Worm (Caenorhabditis elegans): ENCODE results near the gene F09F7.5.

The F09F7.5 gene

ce11 chrIII:5546730-5547129, at the start of gene F09F7.5:
Gene F09F7.5, plus strand, starts transcription at chrIII:5546987.
- no peak for TF ChIP-seq F13C5.2 (tag; optimal IDR thresholded peaks at IDR 0.05)

DNA sequence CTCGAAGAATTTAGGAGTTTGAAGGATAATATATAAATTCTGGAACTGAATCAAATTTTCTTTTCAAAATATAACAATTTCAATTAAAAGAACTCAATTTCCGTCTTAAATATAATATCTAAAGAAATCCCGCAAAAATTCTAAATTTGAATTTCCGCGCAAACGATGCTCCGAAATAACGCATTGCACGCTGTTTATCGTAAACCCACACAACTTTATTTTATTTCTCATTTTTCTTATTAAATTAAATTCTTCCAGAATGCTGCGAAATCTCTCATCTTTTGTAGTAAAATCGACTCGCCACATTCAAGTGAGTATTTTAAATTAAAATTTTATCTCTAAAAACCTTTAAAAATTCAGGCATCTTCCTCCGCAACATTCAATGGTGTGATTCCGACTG, 47.8 kb upstream of the F09F7.5 start, which contains the start of gene R02F2.9:
TSS of gene R02F2.9 (plus strand) at position 218 of the 400 bp plus-strand sequence.
- TF ChIP-seq ceh-36 (tag; optimal IDR thresholded peaks at IDR 0.05) (no peak), tbx-11 (GFP tag; IDR thresholded peaks at IDR 0.05) (no peak), F13C5.2 (tag; optimal IDR thresholded peaks at IDR 0.05) (peak; percentile 36), sea-1 (GFP tag; conservative IDR thresholded peaks at IDR 0.05) (no peak)

DNA sequence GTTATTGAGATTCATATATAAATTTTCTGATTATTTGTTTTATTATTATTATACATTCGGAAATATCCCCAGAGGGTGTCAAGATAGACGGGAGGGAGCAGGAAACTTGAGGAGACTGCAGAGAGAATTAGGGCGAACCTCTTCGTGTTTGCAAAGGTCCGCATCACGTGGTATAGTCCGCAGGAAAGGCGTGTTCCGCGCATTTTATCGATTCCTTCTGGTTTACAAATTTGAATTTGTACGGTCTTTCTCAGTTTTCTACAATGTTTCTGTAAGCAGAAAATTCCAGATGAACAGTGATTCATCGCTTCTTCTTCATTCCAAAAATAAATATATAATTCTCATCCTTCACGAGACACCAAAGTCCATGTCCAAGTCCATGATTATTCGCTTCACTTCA, 46.8 kb upstream of the F09F7.5 start:
- no peak for TF ChIP-seq tra-4 (tag; optimal IDR thresholded peaks at IDR 0.05)
- no peak for TF ChIP-seq ceh-36 (tag; optimal IDR thresholded peaks at IDR 0.05)
- TF ChIP-seq flt-1 (GFP tag; IDR thresholded peaks at IDR 0.05), result no peak
- TF ChIP-seq B0310.2 (tag; optimal IDR thresholded peaks at IDR 0.05), result no peak
- no peak for TF ChIP-seq ceh-13 (GFP tag; optimal IDR thresholded peaks at IDR 0.05)
- no peak for TF ChIP-seq tbx-37 (GFP tag; conservative IDR thresholded peaks at IDR 0.05)
- TF ChIP-seq hmg-4 (GFP tag; optimal IDR thresholded peaks at IDR 0.05), result no peak
- no peak for TF ChIP-seq aly-1 (tag; optimal IDR thresholded peaks at IDR 0.05)
- no peak for TF ChIP-seq ets-7 (tag; optimal IDR thresholded peaks at IDR 0.05)
- no peak for TF ChIP-seq pes-1 (GFP tag; IDR thresholded peaks at IDR 0.05)
- TF ChIP-seq hnd-1 (tag; optimal IDR thresholded peaks at IDR 0.05), result no peak
- no peak for TF ChIP-seq F13C5.2 (tag; optimal IDR thresholded peaks at IDR 0.05)
- no peak for TF ChIP-seq tbx-11 (GFP tag; IDR thresholded peaks at IDR 0.05)
- TF ChIP-seq ama-1 (optimal IDR thresholded peaks at IDR 0.05), result no peak
- no peak for TF ChIP-seq hmbx-1 (tag; optimal IDR thresholded peaks at IDR 0.05)
- TF ChIP-seq scrt-1 (GFP tag; IDR thresholded peaks at IDR 0.05), result no peak
- no peak for TF ChIP-seq sea-1 (GFP tag; conservative IDR thresholded peaks at IDR 0.05)

DNA sequence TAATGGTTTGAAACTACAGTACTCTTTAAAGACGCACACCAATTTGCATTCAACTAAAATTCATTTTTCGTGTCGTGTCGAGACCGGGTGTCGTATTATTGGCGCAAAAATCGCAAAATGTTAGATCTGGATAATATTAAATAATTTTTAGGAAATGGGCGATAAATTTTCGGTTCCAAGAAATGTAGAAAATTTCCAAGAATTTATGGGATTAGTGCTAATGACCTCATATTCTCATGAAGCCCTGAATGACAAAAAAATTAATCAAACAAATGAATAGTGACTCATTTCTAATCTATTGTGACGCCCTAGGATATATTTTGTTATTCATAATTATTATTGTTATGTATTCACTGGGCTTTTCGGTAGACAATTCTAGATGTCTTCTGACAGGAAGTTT, 46.1 kb upstream of the F09F7.5 start:
- TF ChIP-seq sea-1 (GFP tag; conservative IDR thresholded peaks at IDR 0.05), result no peak

- TF ChIP-seq pes-1 (GFP tag; IDR thresholded peaks at IDR 0.05) (no peak), scrt-1 (GFP tag; IDR thresholded peaks at IDR 0.05) (no peak), F13C5.2 (tag; optimal IDR thresholded peaks at IDR 0.05) (no peak), aly-1 (tag; optimal IDR thresholded peaks at IDR 0.05) (no peak), hmbx-1 (tag; optimal IDR thresholded peaks at IDR 0.05) (no peak), flt-1 (GFP tag; IDR thresholded peaks at IDR 0.05) (no peak), ceh-36 (tag; optimal IDR thresholded peaks at IDR 0.05) (no peak), hnd-1 (tag; optimal IDR thresholded peaks at IDR 0.05) (no peak), hmg-4 (GFP tag; optimal IDR thresholded peaks at IDR 0.05) (no peak), ets-7 (tag; optimal IDR thresholded peaks at IDR 0.05) (no peak), B0310.2 (tag; optimal IDR thresholded peaks at IDR 0.05) (no peak), tbx-11 (GFP tag; IDR thresholded peaks at IDR 0.05) (no peak), ama-1 (optimal IDR thresholded peaks at IDR 0.05) (no peak), ceh-13 (GFP tag; optimal IDR thresholded peaks at IDR 0.05) (no peak), tra-4 (tag; optimal IDR thresholded peaks at IDR 0.05) (no peak), sea-1 (GFP tag; conservative IDR thresholded peaks at IDR 0.05) (no peak), tbx-37 (GFP tag; conservative IDR thresholded peaks at IDR 0.05) (no peak)
These were observed 45.2 kb upstream of the F09F7.5 start, which contains the start of gene R02F2.1 for ce11 chrIII:5501358-5502287. Gene R02F2.1, plus strand, starts transcription at chrIII:5501885.

DNA sequence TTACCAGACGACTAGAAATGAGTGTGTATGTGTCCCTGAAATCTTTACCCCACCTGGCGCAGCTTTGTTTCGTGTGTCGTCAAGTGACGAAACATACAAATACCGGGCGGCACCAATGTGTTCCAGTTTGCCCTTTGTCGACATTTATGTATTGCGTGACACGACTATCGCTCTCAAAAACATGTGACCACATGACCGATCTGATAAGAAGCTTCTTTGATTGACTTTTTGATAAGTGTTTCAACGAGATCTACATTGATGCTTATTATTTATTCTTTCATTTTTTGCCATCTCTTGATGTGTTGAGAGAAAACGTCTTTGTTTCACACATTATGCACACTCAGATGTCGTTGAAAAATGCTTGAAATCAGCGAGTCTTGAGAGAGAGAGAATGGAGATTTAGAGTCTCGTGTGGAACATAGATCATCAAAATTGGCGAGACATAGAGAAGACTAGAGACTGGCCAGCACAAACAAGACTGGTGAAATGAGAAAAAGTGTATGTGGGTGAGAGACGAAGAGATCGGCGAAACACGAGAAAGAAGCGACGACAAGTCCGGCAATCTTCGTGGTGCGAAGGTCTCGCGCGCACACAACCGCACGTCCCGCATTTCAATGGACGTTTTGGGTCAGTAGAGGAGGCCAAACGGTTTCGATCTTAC, 43.7 kb upstream of the F09F7.5 start:
- TF ChIP-seq tbx-37 (GFP tag; conservative IDR thresholded peaks at IDR 0.05) (no peak), hmg-4 (GFP tag; optimal IDR thresholded peaks at IDR 0.05) (no peak), aly-1 (tag; optimal IDR thresholded peaks at IDR 0.05) (no peak), scrt-1 (GFP tag; IDR thresholded peaks at IDR 0.05) (no peak), ceh-36 (tag; optimal IDR thresholded peaks at IDR 0.05) (no peak), ama-1 (optimal IDR thresholded peaks at IDR 0.05) (no peak), tbx-11 (GFP tag; IDR thresholded peaks at IDR 0.05) (no peak), hmbx-1 (tag; optimal IDR thresholded peaks at IDR 0.05) (no peak), F13C5.2 (tag; optimal IDR thresholded peaks at IDR 0.05) (no peak), hnd-1 (tag; optimal IDR thresholded peaks at IDR 0.05) (no peak)

DNA sequence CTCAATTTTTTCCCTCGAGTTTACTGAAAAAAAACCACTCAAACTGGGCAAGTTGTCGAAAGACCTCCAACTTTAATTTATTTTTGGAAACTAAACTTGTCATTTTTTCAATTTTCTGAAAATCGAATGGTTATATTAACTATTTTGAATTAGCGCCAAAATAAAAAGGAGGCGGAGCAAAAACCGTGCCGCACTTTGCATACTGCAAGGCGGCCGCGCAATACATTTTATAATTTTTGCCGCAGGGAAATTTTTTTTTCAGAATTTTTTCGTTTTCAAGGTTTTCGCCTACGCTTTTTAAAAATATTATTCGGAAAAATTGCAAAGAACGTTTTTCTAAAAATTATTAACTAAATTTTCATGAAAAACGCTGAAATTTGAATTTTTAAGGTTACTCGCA, 43.1 kb upstream of the F09F7.5 start:
- TF ChIP-seq F13C5.2 (tag; optimal IDR thresholded peaks at IDR 0.05), result no peak
- TF ChIP-seq tbx-11 (GFP tag; IDR thresholded peaks at IDR 0.05), result no peak
- no peak for TF ChIP-seq hnd-1 (tag; optimal IDR thresholded peaks at IDR 0.05)
- TF ChIP-seq aly-1 (tag; optimal IDR thresholded peaks at IDR 0.05), result no peak
- no peak for TF ChIP-seq ama-1 (optimal IDR thresholded peaks at IDR 0.05)
- no peak for TF ChIP-seq scrt-1 (GFP tag; IDR thresholded peaks at IDR 0.05)
- TF ChIP-seq sea-1 (GFP tag; conservative IDR thresholded peaks at IDR 0.05), result no peak

- TF ChIP-seq ceh-36 (tag; optimal IDR thresholded peaks at IDR 0.05) (no peak), ets-7 (tag; optimal IDR thresholded peaks at IDR 0.05) (no peak), F13C5.2 (tag; optimal IDR thresholded peaks at IDR 0.05) (no peak), ama-1 (optimal IDR thresholded peaks at IDR 0.05) (no peak), ceh-13 (GFP tag; optimal IDR thresholded peaks at IDR 0.05) (no peak), flt-1 (GFP tag; IDR thresholded peaks at IDR 0.05) (no peak), tbx-37 (GFP tag; conservative IDR thresholded peaks at IDR 0.05) (no peak), aly-1 (tag; optimal IDR thresholded peaks at IDR 0.05) (no peak), sea-1 (GFP tag; conservative IDR thresholded peaks at IDR 0.05) (no peak), tbx-11 (GFP tag; IDR thresholded peaks at IDR 0.05) (no peak), tra-4 (tag; optimal IDR thresholded peaks at IDR 0.05) (no peak), hnd-1 (tag; optimal IDR thresholded peaks at IDR 0.05) (no peak), scrt-1 (GFP tag; IDR thresholded peaks at IDR 0.05) (no peak)
These were observed 42.6 kb upstream of the F09F7.5 start for ce11 chrIII:5504164-5504563.

Measured in whole organism, early embryonic.